Worm (Caenorhabditis elegans): ENCODE data around the gene his-3.

his-3 gene

ce11 chrV:16000433-16000832 is 40.2 kb upstream of the his-3 start, which contains the start of gene nhr-50 (continued):
- TF ChIP-seq hlh-30 (tag; optimal IDR thresholded peaks at IDR 0.05; ENCODE audit: insufficient read depth) (peak; percentile 80), mdl-1 (tag; optimal IDR thresholded peaks at IDR 0.05) (peak; percentile 1 to 73), ZK337.2 (GFP tag; IDR thresholded peaks at IDR 0.05) (no peak), nhr-48 (tag; optimal IDR thresholded peaks at IDR 0.05) (peak; percentile 44), nhr-6 (tag; optimal IDR thresholded peaks at IDR 0.05) (peak; percentile 93), pqm-1 (tag; optimal IDR thresholded peaks at IDR 0.05) (peak; percentile 35), ceh-62 (tag; optimal IDR thresholded peaks at IDR 0.05) (no peak), nhr-77 (tag; optimal IDR thresholded peaks at IDR 0.05) (peak; percentile 66), F10B5.3 (tag; optimal IDR thresholded peaks at IDR 0.05) (no peak), ceh-82 (tag; optimal IDR thresholded peaks at IDR 0.05) (no peak), daf-19 (GFP tag; conservative IDR thresholded peaks at IDR 0.05) (0 out of 2 replicates have a peak, but pooled peaks have one; percentile 51), dmd-6 (GFP tag; IDR thresholded peaks at IDR 0.05) (peak; percentile 90), jun-1 (tag; optimal IDR thresholded peaks at IDR 0.05) (peak; percentile 18), daf-12 (tag; optimal IDR thresholded peaks at IDR 0.05) (no peak), spr-3 (GFP tag; optimal IDR thresholded peaks at IDR 0.05) (no peak), T20F7.1 (GFP tag; optimal IDR thresholded peaks at IDR 0.05) (no peak), unc-62 (GFP tag; optimal IDR thresholded peaks at IDR 0.05 in 1 of 2) (peak in 1 of 2 experiments; percentile 1), unc-62 (tag; optimal IDR thresholded peaks at IDR 0.05) (no peak), mxl-2 (GFP tag; conservative IDR thresholded peaks at IDR 0.05) (no peak)

ce11 chrV:16002288-16002687 is 38.3 kb upstream of the his-3 start, which contains the start of gene nhr-63:
nhr-63 (plus strand) TSS chrV:16002588.
- no peak for TF ChIP-seq mes-2 (tag; optimal IDR thresholded peaks at IDR 0.05; ENCODE audit: poor library complexity, severe bottlenecking)
- TF ChIP-seq dmd-6 (GFP tag; IDR thresholded peaks at IDR 0.05), result no peak
- TF ChIP-seq rbr-2 (tag; optimal IDR thresholded peaks at IDR 0.05), result no peak
- no peak for TF ChIP-seq F37D6.2 (tag; optimal IDR thresholded peaks at IDR 0.05)
- TF ChIP-seq saeg-2 (GFP tag; IDR thresholded peaks at IDR 0.05), result no peak
- TF ChIP-seq hif-1 (tag; optimal IDR thresholded peaks at IDR 0.05), result no peak
- TF ChIP-seq ctbp-1 (GFP tag; IDR thresholded peaks at IDR 0.05), result no peak
- no peak for TF ChIP-seq nhr-42 (GFP tag; IDR thresholded peaks at IDR 0.05)
- TF ChIP-seq ceh-62 (tag; optimal IDR thresholded peaks at IDR 0.05), result no peak
- TF ChIP-seq pqm-1 (tag; optimal IDR thresholded peaks at IDR 0.05), result no peak
- TF ChIP-seq nhr-77 (tag; optimal IDR thresholded peaks at IDR 0.05), result no peak

ce11 chrV:16007505-16007904 is 33.1 kb upstream of the his-3 start, which contains the start of gene str-231:
str-231 (minus strand) TSS chrV:16007605.
- no peak for TF ChIP-seq D1046.2 (GFP tag; IDR thresholded peaks at IDR 0.05)
- no peak for TF ChIP-seq ceh-32 (tag; optimal IDR thresholded peaks at IDR 0.05; ENCODE audit: poor library complexity)
- no peak for TF ChIP-seq F26F4.8 (GFP tag; conservative IDR thresholded peaks at IDR 0.05)
- no peak for TF ChIP-seq lin-13 (GFP tag; optimal IDR thresholded peaks at IDR 0.05)
- no peak for TF ChIP-seq jun-1 (tag; optimal IDR thresholded peaks at IDR 0.05)
- TF ChIP-seq aha-1 (tag), result no peak
- no peak for TF ChIP-seq nhr-77 (tag; optimal IDR thresholded peaks at IDR 0.05)
- no peak for TF ChIP-seq snpc-1.2 (GFP tag; IDR thresholded peaks at IDR 0.05)
- TF ChIP-seq mes-2 (tag; optimal IDR thresholded peaks at IDR 0.05; ENCODE audit: poor library complexity, severe bottlenecking), result no peak
- TF ChIP-seq madf-9 (GFP tag; conservative IDR thresholded peaks at IDR 0.05), result no peak
- no peak for TF ChIP-seq nhr-28 (tag; optimal IDR thresholded peaks at IDR 0.05)
- no peak for TF ChIP-seq F49E8.2 (tag; optimal IDR thresholded peaks at IDR 0.05; ENCODE audit: borderline replicate concordance)
- TF ChIP-seq nhr-25 (tag; optimal IDR thresholded peaks at IDR 0.05; ENCODE audit: borderline replicate concordance, insufficient read depth), result no peak
- TF ChIP-seq nhr-6 (tag; optimal IDR thresholded peaks at IDR 0.05), result no peak
- TF ChIP-seq hmg-1.1 (GFP tag; IDR thresholded peaks at IDR 0.05), result no peak
- no peak for TF ChIP-seq R02D3.7 (tag; optimal IDR thresholded peaks at IDR 0.05)
- TF ChIP-seq ztf-11 (tag; optimal IDR thresholded peaks at IDR 0.05), result no peak
- no peak for TF ChIP-seq dve-1 (tag; optimal IDR thresholded peaks at IDR 0.05; ENCODE audit: insufficient read depth)
